Worm (Caenorhabditis elegans) whole organism, young adult: Measurements from ENCODE around the gene golg-2.

Experiments used
- C06A6.2 ChIP-seq: fragments of 200-800 bp; sonication (Bioruptor generic); conservative IDR thresholded peaks from 2 replicates; pipeline ENCODE4 v1.3.6; 2022; ENCODE audit warnings: missing genetic modification characterization, missing compliant biosample characterization
- F39B2.1 ChIP-seq: fragments of 200-800 bp; sonication (Bioruptor generic); IDR thresholded peaks from 2 replicates; pipeline ENCODE4 v1.3.6; 2022; ENCODE audit warnings: missing genetic modification reagents, missing genetic modification characterization, missing compliant biosample characterization
- F52B5.7 ChIP-seq: sonication (generic microtip); optimal IDR thresholded peaks from 2 replicates; lab custom pipeline; 2016; ENCODE audit warnings: mild to moderate bottlenecking, missing genetic modification characterization, missing compliant biosample characterization
- F57A8.1 ChIP-seq: fragments of 200-800 bp; sonication (Bioruptor generic); optimal IDR thresholded peaks from 2 replicates; lab custom pipeline; 2018; ENCODE audit warnings: mild to moderate bottlenecking, missing genetic modification characterization, moderate library complexity, missing compliant biosample characterization
- T07F8.4 ChIP-seq: sonication (generic microtip); optimal IDR thresholded peaks from 2 replicates; lab custom pipeline; 2016; ENCODE audit warnings: mild to moderate bottlenecking, missing genetic modification characterization, moderate library complexity, missing compliant biosample characterization
- Y53F4B.3 ChIP-seq: fragments of 200-800 bp; sonication (Bioruptor generic); IDR thresholded peaks from 2 replicates; pipeline ENCODE4 v1.3.6; 2022; ENCODE audit warnings: missing genetic modification reagents, missing genetic modification characterization, missing compliant biosample characterization
- Y67H2A.10 ChIP-seq: fragments of 200-800 bp; sonication (Bioruptor generic); conservative IDR thresholded peaks from 2 replicates; pipeline ENCODE4 v1.3.6; 2022; ENCODE audit warnings: missing genetic modification reagents, missing genetic modification characterization, missing compliant biosample characterization
- Y79H2A.3 ChIP-seq: fragments of 200-800 bp; sonication (Bioruptor generic); conservative IDR thresholded peaks from 2 replicates; pipeline ENCODE4 v1.3.6; 2022; ENCODE audit warnings: missing genetic modification reagents, missing genetic modification characterization, missing compliant biosample characterization
- aptf-3 ChIP-seq: fragments of 200-800 bp; sonication (Bioruptor generic); IDR thresholded peaks from 2 replicates; pipeline ENCODE4 v1.3.6; 2022; ENCODE audit warnings: missing genetic modification characterization, missing compliant biosample characterization
- bed-2 ChIP-seq: fragments of 200-800 bp; sonication (Bioruptor generic); IDR thresholded peaks from 2 replicates; pipeline ENCODE4 v1.3.6; 2022; ENCODE audit warnings: missing genetic modification reagents, missing genetic modification characterization, missing compliant biosample characterization
- cebp-1 ChIP-seq, 2 experiments: fragments of 200-800 bp in 1 of 2; sonication (Bioruptor generic) in 1 of 2; sonication (generic microtip) in 1 of 2; IDR thresholded peaks in 1 of 2; optimal IDR thresholded peaks in 1 of 2; 2 replicates each; pipeline versions ENCODE4 v1.3.6 to Lab custom; 2017 to 2022; ENCODE audit warnings: missing compliant biosample characterization in 2 of 2, missing genetic modification characterization in 2 of 2, mild to moderate bottlenecking in 1 of 2, missing genetic modification reagents in 1 of 2, moderate library complexity in 1 of 2
- die-1 ChIP-seq: sonication (generic microtip); optimal IDR thresholded peaks from 2 replicates; lab custom pipeline; 2016; ENCODE audit warnings: missing genotype, mild to moderate bottlenecking, missing genetic modification characterization, missing compliant biosample characterization
- dox-1 ChIP-seq: fragments of 200-800 bp; sonication (Bioruptor generic); IDR thresholded peaks from 2 replicates; pipeline ENCODE4 v1.3.6; 2022; ENCODE audit warnings: missing genetic modification reagents, missing genetic modification characterization, missing compliant biosample characterization
- egl-18 ChIP-seq: fragments of 200-800 bp; sonication (Bioruptor generic); IDR thresholded peaks from 2 replicates; pipeline ENCODE4 v1.3.6; 2022; ENCODE audit warnings: missing genetic modification reagents, missing genetic modification characterization, missing compliant biosample characterization
- hlh-26 ChIP-seq: fragments of 200-800 bp; sonication (Bioruptor generic); conservative IDR thresholded peaks from 2 replicates; pipeline ENCODE4 v1.3.6; 2022; ENCODE audit warnings: missing genetic modification reagents, missing genetic modification characterization, missing compliant biosample characterization
- hmg-1.2 ChIP-seq: fragments of 200-800 bp; sonication (Bioruptor generic); IDR thresholded peaks from 2 replicates; pipeline ENCODE4 v1.3.6; 2022; ENCODE audit warnings: missing genetic modification reagents, missing genetic modification characterization, missing compliant biosample characterization
- hrde-1 ChIP-seq: sonication (generic microtip); optimal IDR thresholded peaks from 2 replicates; lab custom pipeline; 2016; ENCODE audit warnings: missing genetic modification characterization, mild to moderate bottlenecking, missing compliant biosample characterization, moderate library complexity, missing genotype, missing genetic modification reagents, borderline replicate concordance
- lag-1 ChIP-seq: fragments of 200-800 bp; sonication (Bioruptor generic); IDR thresholded peaks from 2 replicates; pipeline ENCODE4 v1.3.6; 2022; ENCODE audit warnings: missing genetic modification reagents, missing genetic modification characterization, missing compliant biosample characterization
- lsl-1 ChIP-seq: fragments of 200-800 bp; sonication (Bioruptor generic); optimal IDR thresholded peaks from 2 replicates; lab custom pipeline; 2018; ENCODE audit warnings: mild to moderate bottlenecking, missing genetic modification characterization, moderate library complexity, missing compliant biosample characterization
- madf-6 ChIP-seq: fragments of 200-800 bp; sonication (Bioruptor generic); IDR thresholded peaks from 2 replicates; pipeline ENCODE4 v1.3.6; 2022; ENCODE audit warnings: missing genetic modification reagents, missing genetic modification characterization, missing compliant biosample characterization
- mcd-1 ChIP-seq: fragments of 200-800 bp; sonication (Bioruptor generic); IDR thresholded peaks from 2 replicates; pipeline ENCODE4 v1.3.6; 2022; ENCODE audit warnings: missing genetic modification reagents, missing genetic modification characterization, missing compliant biosample characterization
- mxl-1 ChIP-seq: sonication (generic microtip); optimal IDR thresholded peaks from 2 replicates; lab custom pipeline; 2016; ENCODE audit warnings: missing genetic modification characterization, missing compliant biosample characterization
- nhr-120 ChIP-seq: fragments of 200-800 bp; sonication (Bioruptor generic); IDR thresholded peaks from 2 replicates; pipeline ENCODE4 v1.3.6; 2022; ENCODE audit warnings: missing genetic modification characterization, missing compliant biosample characterization
- pha-4 ChIP-seq: fragments of 150-350 bp; sonication (generic microtip); optimal IDR thresholded peaks from 2 replicates; lab custom pipeline; 2014; ENCODE audit warnings: missing biosample characterization, missing genetic modification reagents, missing genetic modification characterization
- tbx-9 ChIP-seq: sonication (generic microtip); optimal IDR thresholded peaks from 2 replicates; lab custom pipeline; 2016; ENCODE audit warnings: borderline replicate concordance, missing genetic modification characterization, inconsistent platforms, missing compliant biosample characterization
- unc-130 ChIP-seq: sonication (generic microtip); optimal IDR thresholded peaks from 2 replicates; lab custom pipeline; 2016; ENCODE audit warnings: missing genetic modification reagents, missing genetic modification characterization, missing compliant biosample characterization
- zfh-2 ChIP-seq: fragments of 200-800 bp; sonication (Bioruptor generic); conservative IDR thresholded peaks from 2 replicates; pipeline ENCODE4 v1.3.6; 2022; ENCODE audit warnings: missing genetic modification reagents, missing genetic modification characterization, missing compliant biosample characterization
- ztf-6 ChIP-seq: fragments of 200-800 bp; sonication (Bioruptor generic); IDR thresholded peaks from 2 replicates; pipeline ENCODE4 v1.3.6; 2022; ENCODE audit warnings: missing genetic modification reagents, missing genetic modification characterization, missing compliant biosample characterization

The golg-2 gene

DNA sequence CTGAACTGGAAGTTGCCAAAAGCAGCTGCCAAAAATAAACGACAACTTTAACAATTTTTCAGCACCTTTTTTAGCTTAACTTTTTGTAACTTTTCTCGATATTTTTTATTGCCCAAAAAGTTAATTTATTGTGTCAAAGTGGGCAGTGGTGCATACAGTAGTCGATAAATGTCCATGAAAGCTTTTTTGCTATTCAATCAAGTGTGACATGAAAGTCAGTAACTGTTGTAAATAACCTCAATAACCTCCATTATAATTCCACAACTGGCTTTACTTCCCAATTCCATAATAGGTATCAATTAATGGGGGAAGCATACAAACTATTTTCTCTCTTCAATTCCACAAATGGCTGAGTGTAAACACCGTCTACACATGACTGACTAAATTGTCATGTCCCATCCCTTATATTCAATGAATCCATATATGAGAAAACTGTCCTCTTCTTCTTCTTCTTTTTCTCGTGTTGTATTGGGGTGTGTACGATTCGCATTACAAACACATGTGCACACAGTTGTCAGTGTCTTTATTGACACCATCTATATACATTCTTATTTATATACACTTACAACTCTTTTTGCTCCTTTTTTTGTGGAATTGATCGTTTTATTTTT is 8.4 kb upstream of the golg-2 start:
- no peak for TF ChIP-seq mxl-1
- no peak for TF ChIP-seq die-1 (tag; lab: Kevin White, UChicago)
- no peak for TF ChIP-seq dox-1 (GFP tag; lab: Robert Waterston, UW)
- TF ChIP-seq nhr-120, result no peak
- TF ChIP-seq C06A6.2, result no peak
- TF ChIP-seq T07F8.4 (tag; lab: Kevin White, UChicago), result no peak
- TF ChIP-seq cebp-1 (GFP tag; IDR thresholded peaks at IDR 0.05; lab: Robert Waterston, UW), result no peak
- TF ChIP-seq cebp-1 (tag; optimal IDR thresholded peaks at IDR 0.05; lab: Kevin White, UChicago), result no peak

DNA sequence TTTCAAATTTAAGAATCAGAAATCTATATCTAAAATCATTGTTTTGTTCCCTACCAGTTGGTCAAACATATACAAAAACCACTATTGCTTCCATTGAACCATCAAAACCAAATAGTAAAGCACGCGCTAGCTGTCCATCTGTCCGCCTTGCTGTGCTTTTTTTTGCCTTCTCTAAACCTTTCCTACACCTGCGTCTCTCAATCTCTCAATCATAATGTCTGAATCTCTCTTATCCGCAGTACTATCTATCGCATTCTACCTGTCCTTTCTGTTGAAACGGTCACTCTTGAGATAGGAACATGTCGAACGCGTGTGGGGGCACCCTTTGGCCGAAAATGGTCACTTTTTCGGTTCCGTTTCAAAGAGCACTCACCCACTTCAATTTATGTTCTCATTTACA is 7.4 kb upstream of the golg-2 start:
- TF ChIP-seq nhr-120 (no peak), unc-130 (GFP tag; lab: Kevin White, UChicago) (no peak), cebp-1 (GFP tag; IDR thresholded peaks at IDR 0.05; lab: Robert Waterston, UW) (no peak), cebp-1 (tag; optimal IDR thresholded peaks at IDR 0.05; lab: Kevin White, UChicago) (peak; percentile 19), Y53F4B.3 (GFP tag; lab: Robert Waterston, UW) (no peak), pha-4 (tag; lab: Kevin White, UChicago) (no peak), F39B2.1 (GFP tag; lab: Robert Waterston, UW) (no peak), hmg-1.2 (GFP tag; lab: Robert Waterston, UW) (peak; percentile 70; the same call in 1 of the 2 replicates), C06A6.2 (no peak), mcd-1 (GFP tag; lab: Robert Waterston, UW) (no peak), ztf-6 (GFP tag; lab: Robert Waterston, UW) (no peak), bed-2 (GFP tag; lab: Robert Waterston, UW) (no peak)

DNA sequence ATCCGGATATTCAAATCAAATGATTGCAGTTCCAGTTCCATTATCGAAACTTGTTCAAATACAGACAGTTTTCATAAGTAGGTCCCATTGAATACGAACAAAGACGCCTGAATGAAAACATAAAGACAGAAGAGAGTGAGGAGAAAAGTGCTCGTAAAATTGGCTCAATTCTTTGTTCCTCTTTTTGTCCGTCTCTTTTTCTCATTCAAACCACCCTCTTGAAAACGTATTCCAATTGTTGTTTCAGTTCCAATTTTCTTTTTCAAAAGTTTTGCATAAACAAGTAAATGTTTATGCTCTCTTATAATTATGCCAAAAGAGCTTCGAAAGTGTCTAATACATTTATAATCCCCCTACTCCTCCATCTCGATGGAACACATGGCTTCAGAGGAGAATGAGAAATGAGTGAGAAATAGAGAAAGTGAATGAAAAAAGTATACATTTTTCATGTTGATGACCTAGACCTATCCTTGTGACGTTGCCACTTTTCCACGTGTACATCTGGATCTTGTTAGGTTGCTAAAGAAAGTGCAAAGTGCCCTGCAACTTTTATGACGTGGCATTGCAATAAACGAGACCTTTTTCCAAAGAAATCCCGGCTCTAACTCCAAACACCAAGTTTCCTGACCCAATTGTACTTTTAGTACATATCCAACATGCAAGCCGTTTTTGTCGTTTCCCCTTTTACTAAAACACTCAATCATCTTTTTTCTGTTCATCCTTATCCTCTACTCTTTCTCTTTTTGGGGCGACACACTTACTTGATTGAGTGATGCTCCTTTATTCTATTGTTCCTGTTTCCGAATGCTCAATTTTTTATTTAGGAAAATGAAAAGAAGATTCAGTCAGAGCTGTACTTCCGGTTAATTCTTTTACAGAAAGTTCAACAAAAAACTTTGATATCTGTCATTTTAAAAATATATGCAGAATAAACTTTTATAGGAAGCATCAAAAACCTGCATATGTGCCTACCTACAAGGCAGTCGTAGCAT is 6.6 kb upstream of the golg-2 start:
- no peak for TF ChIP-seq lag-1 (GFP tag; lab: Robert Waterston, UW)
- no peak for TF ChIP-seq Y67H2A.10 (GFP tag; lab: Robert Waterston, UW)
- no peak for TF ChIP-seq aptf-3 (GFP tag; lab: Robert Waterston, UW)
- TF ChIP-seq F57A8.1 (GFP tag; lab: Kevin White, UChicago), result no peak
- TF ChIP-seq tbx-9 (tag; lab: Kevin White, UChicago), result no peak
- no peak for TF ChIP-seq hlh-26 (GFP tag; lab: Robert Waterston, UW)
- TF ChIP-seq, all 124 proteins: peak for 0

ce11 chrII:5042381-5042930 is 2.6 kb upstream of the golg-2 start:
- TF ChIP-seq F52B5.7 (tag; lab: Kevin White, UChicago), result no peak
- TF ChIP-seq Y79H2A.3 (GFP tag; lab: Robert Waterston, UW), result no peak
- TF ChIP-seq F57A8.1 (GFP tag; lab: Kevin White, UChicago), result no peak

DNA sequence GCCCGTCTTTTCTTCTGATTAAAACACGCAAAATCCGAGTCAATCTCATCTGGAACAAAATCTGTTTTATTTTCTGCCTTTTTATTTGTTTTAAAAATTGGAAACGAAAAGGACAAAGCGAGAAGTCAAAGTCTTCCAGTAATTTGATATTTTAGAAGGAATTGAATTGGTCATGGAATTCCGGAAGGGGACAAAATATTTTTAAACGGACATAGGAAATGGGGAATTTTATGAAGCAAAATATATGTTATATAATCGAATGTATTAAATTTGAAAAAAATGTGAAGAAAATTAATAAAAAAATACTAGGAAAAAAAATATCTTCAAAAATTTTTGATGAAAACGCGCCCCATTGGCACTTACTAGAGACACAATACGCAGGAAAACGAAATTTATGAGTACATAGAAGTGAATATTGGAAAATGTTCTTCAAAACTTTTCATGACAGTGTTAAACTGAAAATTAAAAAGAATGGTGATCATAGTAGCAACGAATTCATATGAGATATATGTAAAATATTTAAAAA is 803 bp upstream of the golg-2 start, which contains the start of gene F33G12.7:
F33G12.7 (minus strand) TSS at position 51 of the 526 bp plus-strand sequence.
- TF ChIP-seq hmg-1.2 (GFP tag; lab: Robert Waterston, UW), result no peak
- TF ChIP-seq lsl-1, result peak; percentile 16

- TF ChIP-seq egl-18 (GFP tag; lab: Robert Waterston, UW) (no peak), hrde-1 (tag; lab: Kevin White, UChicago) (no peak), madf-6 (peak; percentile 43; the same call in 1 of the 2 replicates), zfh-2 (GFP tag; lab: Robert Waterston, UW) (no peak)
Measured at ce11 chrII:5036128-5036527, 3.8 kb downstream of the golg-2 start, which contains the start of gene lrr-1. lrr-1 (minus strand) TSS chrII:5036439.
